Worm (Caenorhabditis elegans) whole organism, early embryonic: ENCODE measurements around the gene F40C5.1.

Experiments
- ama-1 ChIP-seq: fragments of 150-350 bp; optimal IDR thresholded peaks from 2 replicates; lab custom pipeline; 2014
- flt-1 ChIP-seq: fragments of 200-800 bp; sonication (Bioruptor generic); IDR thresholded peaks from 2 replicates; pipeline ENCODE4 v1.3.6; 2022; ENCODE audit warnings: missing genetic modification characterization, missing compliant biosample characterization
- scrt-1 ChIP-seq: fragments of 200-800 bp; sonication (Bioruptor generic); IDR thresholded peaks from 2 replicates; pipeline ENCODE4 v1.3.6; 2022; ENCODE audit warnings: missing genetic modification characterization, missing compliant biosample characterization
- sea-1 ChIP-seq: fragments of 200-800 bp; sonication (Bioruptor generic); conservative IDR thresholded peaks from 2 replicates; pipeline ENCODE4 v1.3.6; 2022; ENCODE audit warnings: missing genetic modification characterization, missing compliant biosample characterization

DNA sequence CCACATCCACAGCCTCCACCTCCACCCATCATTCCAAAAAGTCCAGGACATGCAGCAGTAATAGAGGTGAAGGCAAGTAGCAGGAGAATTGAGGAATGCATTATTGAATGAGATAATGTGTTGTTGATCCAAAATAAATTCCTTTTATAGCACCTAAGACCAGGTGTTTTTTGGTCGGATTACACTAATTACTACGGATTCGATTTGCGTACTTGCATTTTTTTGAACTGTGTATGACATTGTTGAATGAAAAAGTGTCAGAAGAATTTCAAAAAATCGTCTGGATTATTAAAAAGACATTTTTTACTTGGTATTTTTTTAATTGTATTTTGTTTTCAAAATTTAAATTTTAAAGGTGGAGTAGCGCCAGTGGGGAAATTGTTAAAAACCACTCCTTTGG, 20.7 kb upstream of the F40C5.1 start, which contains the start of gene grl-28:
- TF ChIP-seq flt-1 (no peak), scrt-1 (GFP tag; lab: Robert Waterston, UW) (no peak), ama-1 (lab: Kevin White, UChicago) (no peak), sea-1 (GFP tag; lab: Robert Waterston, UW) (no peak)
